Worm (Caenorhabditis elegans): Measurements from ENCODE around the gene C46C2.6.
"Not testable (repeated sequence)": the region's sequence is repeated elsewhere in the genome, so short reads cannot be mapped to it uniquely, and the experiment has no call there.

ce11 chrIV:9194524-9194923 is 17.7 kb upstream of the C46C2.6 start, which contains the start of gene C46C2.7:
- not testable (repeated sequence) for TF ChIP-seq ceh-100 (GFP tag; IDR thresholded peaks at IDR 0.05); ama-1 (optimal IDR thresholded peaks at IDR 0.05); ama-1 (GFP tag; optimal IDR thresholded peaks at IDR 0.05); nfyb-1 (GFP tag; IDR thresholded peaks at IDR 0.05); xnd-1 (tag; optimal IDR thresholded peaks at IDR 0.05); snpc-1.3 (tag; optimal IDR thresholded peaks at IDR 0.05; ENCODE audit: insufficient read depth); ekl-4 (GFP tag; IDR thresholded peaks at IDR 0.05); let-607 (tag; optimal IDR thresholded peaks at IDR 0.05); ceh-27 (GFP tag; optimal IDR thresholded peaks at IDR 0.05); die-1 (tag; optimal IDR thresholded peaks at IDR 0.05); C17E4.6 (GFP tag; IDR thresholded peaks at IDR 0.05); B0035.1 (tag; optimal IDR thresholded peaks at IDR 0.05)

Data from whole organism, young adult.